Worm (Caenorhabditis elegans) whole organism, L4/young adult: Measurements from ENCODE around the gene C55B6.5.
A peak's percentile ranks its signal among the peaks of the same experiment; 100 is the strongest.

Experiments
- W03F9.2 ChIP-seq: fragments of 150-350 bp; optimal IDR thresholded peaks from 2 replicates; lab custom pipeline; 2014; ENCODE audit warnings: missing biosample characterization, missing genetic modification characterization
- dao-5 ChIP-seq: sonication (generic microtip); optimal IDR thresholded peaks from 2 replicates; lab custom pipeline; 2016; ENCODE audit warnings: missing genotype, missing genetic modification characterization, moderate library complexity, missing compliant biosample characterization
- him-1 ChIP-seq: sonication (generic microtip); optimal IDR thresholded peaks from 2 replicates; lab custom pipeline; 2016; ENCODE audit warnings: missing genotype, missing genetic modification reagents, missing genetic modification characterization, missing compliant biosample characterization

Gene C55B6.5

ce11 chrX:7205195-7205594 is at the start of gene C55B6.5:
Gene C55B6.5 (minus strand): TSS chrX:7205295.
- TF ChIP-seq dao-5 (no peak), W03F9.2 (tag; lab: Kevin White, UChicago) (no peak), him-1 (tag; lab: Kevin White, UChicago) (no peak)

DNA sequence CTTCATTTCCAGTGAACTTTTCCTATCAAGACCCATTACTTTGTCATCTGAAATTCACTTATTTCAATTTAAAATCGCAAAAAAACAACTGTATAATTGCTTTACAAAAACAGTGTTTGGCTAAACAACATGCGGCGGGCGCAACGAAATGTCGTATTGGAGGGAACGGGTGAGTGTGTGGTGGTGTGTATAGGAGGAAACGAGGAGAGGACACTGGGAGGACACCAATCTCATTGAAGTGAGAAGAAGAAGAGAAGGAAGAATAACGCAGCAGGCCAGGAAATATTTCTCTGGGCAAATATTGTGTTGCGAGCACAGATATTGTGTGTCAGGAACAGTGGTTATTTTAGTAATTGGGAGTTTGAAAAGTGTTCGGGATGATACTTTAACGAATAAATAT is 49.5 kb upstream of the C55B6.5 start, which contains the start of gene F46H5.4:
F46H5.4 (minus strand) TSS at position 53 of the 400 bp plus-strand sequence.
- TF ChIP-seq him-1 (tag; lab: Kevin White, UChicago): peak; percentile 15
- TF ChIP-seq dao-5: no peak
- no peak for TF ChIP-seq W03F9.2 (tag; lab: Kevin White, UChicago)

ce11 chrX:7244756-7245155 is 39.7 kb upstream of the C55B6.5 start:
- peak; percentile 22 for TF ChIP-seq W03F9.2 (tag; lab: Kevin White, UChicago)
- TF ChIP-seq him-1 (tag; lab: Kevin White, UChicago): no peak

DNA sequence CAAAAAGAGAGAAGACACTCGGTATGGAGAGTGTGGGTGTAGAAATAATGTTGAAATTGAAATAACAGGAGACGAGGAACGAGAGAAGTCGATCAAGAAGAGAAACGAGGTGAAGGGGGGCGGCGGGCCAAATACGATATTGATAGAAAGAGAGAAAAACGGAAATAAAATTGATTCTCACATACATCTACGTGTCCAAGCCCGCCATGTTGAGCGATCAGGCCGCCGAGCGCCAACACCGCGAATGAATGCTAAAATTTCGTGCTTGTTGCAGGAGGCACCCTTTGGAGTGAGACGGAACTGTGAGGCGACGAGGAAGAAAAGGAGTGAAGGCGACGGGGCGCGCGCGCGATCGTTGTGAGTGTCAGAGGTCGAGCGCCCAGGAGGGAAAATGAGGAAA is 37.8 kb upstream of the C55B6.5 start, which contains the start of gene F46H5.7:
F46H5.7 (minus strand) TSS at position 106 of the 400 bp plus-strand sequence.
- no peak for TF ChIP-seq dao-5
- no peak for TF ChIP-seq him-1 (tag; lab: Kevin White, UChicago)
- TF ChIP-seq W03F9.2 (tag; lab: Kevin White, UChicago): no peak

- no peak for TF ChIP-seq him-1 (tag; lab: Kevin White, UChicago)
- no peak for TF ChIP-seq dao-5
- TF ChIP-seq W03F9.2 (tag; lab: Kevin White, UChicago): no peak
These were observed 37.0 kb upstream of the C55B6.5 start for ce11 chrX:7242119-7242518.

- no peak for TF ChIP-seq W03F9.2 (tag; lab: Kevin White, UChicago)
- TF ChIP-seq dao-5: no peak
- TF ChIP-seq him-1 (tag; lab: Kevin White, UChicago): no peak
These were observed 33.5 kb upstream of the C55B6.5 start, which contains the start of gene F46H5.3 for ce11 chrX:7238562-7238961. Gene F46H5.3 (minus strand): TSS chrX:7238662.

- TF ChIP-seq W03F9.2 (tag; lab: Kevin White, UChicago) (no peak), him-1 (tag; lab: Kevin White, UChicago) (no peak), dao-5 (no peak)
These were observed 31.6 kb upstream of the C55B6.5 start for ce11 chrX:7236717-7237116.

DNA sequence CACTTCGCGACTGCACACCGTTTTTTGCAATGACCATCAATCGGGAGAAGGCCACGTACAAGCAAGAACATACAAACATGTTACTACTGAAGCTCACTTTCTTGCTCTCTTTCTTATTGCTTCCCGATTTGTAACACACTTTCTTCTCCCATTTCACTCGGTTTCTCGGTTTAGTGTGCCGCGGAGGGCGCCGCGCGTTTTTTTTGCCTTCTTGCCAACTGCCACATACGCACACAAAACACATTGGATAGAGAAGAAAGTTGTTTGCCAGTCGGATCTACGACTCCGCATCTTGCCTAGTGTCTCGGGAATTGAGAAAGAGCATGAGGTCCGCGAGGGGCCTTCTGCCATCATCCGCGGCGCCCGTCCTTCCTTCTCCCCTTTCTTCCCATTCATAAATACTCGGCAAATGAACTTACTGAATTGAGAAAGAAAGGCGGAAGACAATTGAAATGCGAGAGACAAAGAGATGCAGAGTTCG is 29.7 kb upstream of the C55B6.5 start:
- peak; percentile 81 for TF ChIP-seq him-1 (tag; lab: Kevin White, UChicago)
- no peak for TF ChIP-seq dao-5
- no peak for TF ChIP-seq W03F9.2 (tag; lab: Kevin White, UChicago)

DNA sequence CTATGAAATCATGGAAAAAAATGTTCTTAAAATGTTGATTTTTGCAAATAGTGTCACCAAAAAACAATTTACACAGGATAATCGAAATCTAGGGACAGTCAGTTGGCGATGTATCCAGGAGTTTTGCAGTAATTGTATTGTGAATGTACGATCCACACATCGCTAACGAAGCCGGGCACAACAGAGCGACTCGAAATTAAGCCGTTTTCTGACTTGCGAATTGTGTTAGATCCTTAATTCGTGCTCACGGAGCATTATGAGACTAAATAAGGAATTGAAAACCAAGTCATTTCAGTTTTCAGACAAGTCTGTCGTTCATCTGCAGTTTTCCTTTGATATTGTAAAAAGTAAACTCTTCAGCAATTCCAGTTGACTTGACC is 29.0 kb upstream of the C55B6.5 start:
- TF ChIP-seq W03F9.2 (tag; lab: Kevin White, UChicago) (no peak), dao-5 (no peak), him-1 (tag; lab: Kevin White, UChicago) (no peak)

DNA sequence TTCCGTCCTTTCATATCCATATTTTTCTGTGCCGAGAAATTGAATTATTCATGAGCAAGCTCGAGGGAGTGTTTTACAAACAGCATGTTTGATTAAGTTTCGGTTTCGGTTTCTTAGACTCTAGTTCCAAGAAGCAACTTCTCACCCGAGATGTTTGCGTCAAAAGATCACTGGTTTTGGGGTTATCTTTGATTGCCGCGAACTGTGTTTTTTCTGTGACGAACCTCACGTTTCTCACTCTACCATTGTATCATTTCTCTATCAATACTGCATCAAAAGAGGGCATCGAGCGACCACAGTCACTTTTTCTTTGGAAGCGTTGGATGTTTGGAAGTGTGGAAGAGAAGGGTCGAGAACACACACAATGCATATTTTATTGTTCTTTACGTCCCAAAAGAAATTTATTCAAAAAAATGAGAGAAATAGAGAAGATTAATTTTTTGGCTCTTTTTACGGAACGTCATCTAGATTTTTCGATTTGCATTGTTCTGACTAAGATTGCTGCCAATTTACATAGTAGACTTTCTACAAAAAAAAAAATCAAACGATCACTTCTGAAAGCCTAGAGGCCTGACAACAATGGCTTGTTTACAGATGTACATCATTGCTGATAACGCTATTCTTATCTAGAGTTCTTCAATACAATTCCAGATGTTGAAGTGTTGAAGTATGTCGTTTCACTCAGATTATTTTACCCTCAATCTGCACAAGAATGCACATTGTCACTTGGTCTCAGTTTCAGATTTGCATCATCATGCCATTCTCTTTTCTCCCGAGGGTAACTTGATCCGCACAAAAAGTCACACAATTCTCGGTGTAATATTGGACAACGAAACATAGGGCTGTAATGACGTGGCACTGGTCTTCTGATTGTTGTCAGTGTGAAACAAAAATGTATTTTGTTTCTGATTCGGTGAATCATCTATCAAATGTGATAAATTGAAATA is 28.3 kb upstream of the C55B6.5 start:
- TF ChIP-seq him-1 (tag; lab: Kevin White, UChicago): no peak
- no peak for TF ChIP-seq W03F9.2 (tag; lab: Kevin White, UChicago)
- no peak for TF ChIP-seq dao-5

DNA sequence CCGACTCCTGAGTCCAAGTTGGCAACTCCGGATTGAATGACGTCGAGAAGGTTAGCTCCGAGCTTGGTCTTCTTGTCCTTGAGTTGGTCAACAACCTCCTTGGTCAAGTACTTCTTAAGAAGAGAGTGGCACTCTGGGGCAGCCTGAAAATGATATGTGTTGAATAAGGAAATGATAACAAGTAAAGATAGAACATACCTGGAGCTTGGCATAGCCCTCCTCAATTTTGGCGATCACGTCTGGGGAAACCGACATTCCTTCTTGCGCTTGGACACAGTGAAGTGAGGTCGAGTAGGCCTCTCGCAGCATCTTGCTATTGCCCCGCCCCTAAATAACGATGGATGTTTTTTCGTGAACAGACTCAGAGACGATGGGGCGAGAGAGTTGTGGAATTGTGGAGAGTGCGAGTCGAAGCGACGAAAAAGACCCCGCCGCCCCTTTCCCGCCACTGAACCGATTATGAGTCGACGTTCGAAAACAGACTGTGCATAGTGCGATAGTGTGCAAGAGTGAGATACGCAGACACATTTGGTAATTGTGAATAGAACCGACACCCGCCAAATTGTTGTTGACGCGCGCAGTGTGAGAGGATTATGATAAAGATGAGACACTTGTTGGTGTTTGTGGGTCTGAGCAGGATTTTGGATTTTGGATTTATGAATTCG is 27.2 kb upstream of the C55B6.5 start:
- no peak for TF ChIP-seq dao-5
- TF ChIP-seq him-1 (tag; lab: Kevin White, UChicago): peak; percentile 47

DNA sequence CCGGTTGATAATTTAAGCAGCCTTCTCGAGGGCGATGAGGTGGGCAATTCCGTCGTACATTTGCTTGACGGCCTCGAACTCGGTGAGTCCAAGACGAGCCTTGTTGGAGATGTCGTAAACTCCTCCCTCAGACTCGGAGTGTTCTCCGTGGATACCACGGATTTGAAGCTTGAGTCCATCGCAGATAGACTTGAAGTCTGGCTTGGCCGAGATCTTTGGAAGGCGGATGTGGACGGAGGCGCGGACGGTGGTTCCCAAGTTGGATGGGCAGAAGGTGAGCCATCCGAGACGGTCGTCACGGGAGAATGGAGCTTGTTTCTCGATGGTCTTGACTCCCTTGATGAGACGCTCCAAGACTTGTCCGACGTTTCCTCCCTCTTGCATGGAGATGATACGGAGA is 25.8 kb upstream of the C55B6.5 start:
- no peak for TF ChIP-seq him-1 (tag; lab: Kevin White, UChicago)
- no peak for TF ChIP-seq dao-5
- no peak for TF ChIP-seq W03F9.2 (tag; lab: Kevin White, UChicago)

ce11 chrX:7230321-7230720 is 25.2 kb upstream of the C55B6.5 start:
- TF ChIP-seq him-1 (tag; lab: Kevin White, UChicago) (peak; percentile 6), W03F9.2 (tag; lab: Kevin White, UChicago) (no peak), dao-5 (no peak)

DNA sequence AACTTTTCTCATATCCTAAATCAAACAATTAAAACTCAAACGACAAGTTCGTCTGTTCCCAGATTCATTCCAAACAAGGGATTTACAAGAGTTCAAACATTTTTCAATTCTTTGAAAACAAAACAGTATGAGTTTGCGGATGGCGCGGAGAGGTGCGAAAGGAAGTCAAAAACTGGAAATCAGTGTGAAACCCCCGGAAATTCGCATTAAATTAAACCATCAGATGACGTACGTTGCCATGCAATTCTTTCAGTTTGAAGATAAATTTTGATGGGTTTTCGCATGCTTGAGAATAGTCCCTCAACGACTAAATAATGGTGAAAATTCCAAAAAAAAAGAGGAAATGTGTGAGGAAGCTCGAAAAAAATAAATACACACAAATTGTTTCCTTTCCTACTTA is 24.3 kb upstream of the C55B6.5 start:
- TF ChIP-seq W03F9.2 (tag; lab: Kevin White, UChicago) (no peak), him-1 (tag; lab: Kevin White, UChicago) (no peak), dao-5 (no peak)
